Worm (Caenorhabditis elegans): Measurements from ENCODE around the gene F45D11.5.
"Not testable (repeated sequence)": the region's sequence is repeated elsewhere in the genome, so short reads cannot be mapped to it uniquely, and the experiment has no call there.

ce11 chrII:968106-968505, 33.4 kb upstream of the F45D11.5 start, which contains the start of gene C32B5.6:
- not testable (repeated sequence) for TF ChIP-seq nhr-28, lin-13, mab-5, nhr-237, nhr-76, mep-1, lsy-2, ceh-39 (tag; optimal IDR thresholded peaks at IDR 0.05)
